Worm (Caenorhabditis elegans) whole organism, dauer: ENCODE data around the gene glb-20.

Experiments
- unc-62 ChIP-seq: sonication (generic microtip); optimal IDR thresholded peaks from 2 replicates; lab custom pipeline; 2017; ENCODE audit warnings: missing biosample characterization, missing genetic modification reagents, missing genetic modification characterization

glb-20 gene

ce11 chrX:13569854-13570253, 13.9 kb upstream of the glb-20 start, which contains the start of gene R01E6.7:
Gene R01E6.7 (minus strand): TSS chrX:13569954.
- no peak for TF ChIP-seq unc-62

- no peak for TF ChIP-seq unc-62
Measured at ce11 chrX:13566436-13566835, 10.5 kb upstream of the glb-20 start, which contains the start of gene R01E6.2. Gene R01E6.2 (minus strand): TSS chrX:13566536.

- no peak for TF ChIP-seq unc-62
Measured at ce11 chrX:13561954-13562353, 6.0 kb upstream of the glb-20 start.

ce11 chrX:13558667-13559066, 2.7 kb upstream of the glb-20 start:
- TF ChIP-seq unc-62: no peak

ce11 chrX:13555098-13555497, 868 bp downstream of the glb-20 start:
- no peak for TF ChIP-seq unc-62

ce11 chrX:13550890-13551289, 5.1 kb downstream of the glb-20 start, which contains the start of gene odr-1:
Gene odr-1 (minus strand): TSS chrX:13550990.
- TF ChIP-seq unc-62: no peak

- no peak for TF ChIP-seq unc-62
Measured at ce11 chrX:13544544-13545021, 11.4 kb downstream of the glb-20 start.

- TF ChIP-seq unc-62: no peak
Measured at ce11 chrX:13543350-13543749, 12.6 kb downstream of the glb-20 start.

ce11 chrX:13542757-13543156, 13.2 kb downstream of the glb-20 start:
- no peak for TF ChIP-seq unc-62

ce11 chrX:13542236-13542635, 13.7 kb downstream of the glb-20 start, which contains the start of gene cah-4:
Gene cah-4 (plus strand): TSS chrX:13542574.
- no peak for TF ChIP-seq unc-62

- TF ChIP-seq unc-62: no peak
Measured at ce11 chrX:13541335-13541734, 14.6 kb downstream of the glb-20 start.

- TF ChIP-seq unc-62: no peak
Measured at ce11 chrX:13539701-13540100, 16.3 kb downstream of the glb-20 start.

- no peak for TF ChIP-seq unc-62
Measured at ce11 chrX:13536759-13537158, 19.2 kb downstream of the glb-20 start, which contains the start of gene R01E6.5. Gene R01E6.5 (plus strand): TSS chrX:13537059.

ce11 chrX:13532424-13533309, 23.3 kb downstream of the glb-20 start, which contains the start of gene acr-12:
Gene acr-12 (plus strand): TSS chrX:13532853.
- no peak for TF ChIP-seq unc-62

- no peak for TF ChIP-seq unc-62
Measured at ce11 chrX:13530015-13530778, 25.8 kb downstream of the glb-20 start.

- TF ChIP-seq unc-62: no peak
Measured at ce11 chrX:13528630-13529138, 27.3 kb downstream of the glb-20 start, which contains the start of gene F18H3.4. Gene F18H3.4 (plus strand): TSS chrX:13529088.
